Comparison of ENCODE assay signal across 1 worm cellular context in the genomic region with DNA sequence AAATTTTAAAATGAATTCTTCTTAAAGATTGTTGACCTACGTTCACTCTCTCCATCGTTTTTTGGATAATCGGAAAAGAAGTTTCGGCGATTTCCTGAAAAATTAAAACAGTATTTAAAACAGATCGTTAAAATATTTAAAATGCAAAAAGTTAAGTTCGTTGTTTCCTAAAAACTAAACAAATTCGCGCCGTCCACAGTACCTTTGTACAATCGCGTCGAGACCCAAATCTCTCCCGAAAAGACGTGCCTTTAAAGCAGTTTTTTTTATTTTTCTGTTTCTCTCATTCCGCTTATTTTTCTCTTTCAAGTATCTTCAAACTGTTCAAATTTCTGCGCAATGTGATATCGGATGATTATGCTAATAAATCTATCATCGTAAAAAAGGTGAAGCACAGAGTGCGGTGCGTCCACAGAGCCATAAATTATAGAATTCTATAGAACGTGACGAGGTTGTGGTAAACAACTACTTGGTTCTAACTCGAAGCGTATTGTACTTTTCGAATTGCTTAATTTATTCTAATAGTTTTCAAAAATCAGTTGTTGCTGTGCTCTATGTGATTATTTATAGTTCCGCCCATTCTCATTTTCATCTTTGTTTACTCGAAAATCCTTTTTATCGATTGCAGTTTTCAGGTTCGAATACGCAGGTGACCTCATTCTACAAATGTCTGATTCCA.
TF ChIP-seq lines count a peak whose summit lies in the region.

A gene (minus strand): TSS at position 112 of the 679 bp plus-strand sequence.
A gene (plus strand): TSS at position 629 of the 679 bp plus-strand sequence.

TF ChIP-seq in whole organism, young adult, 124 proteins besides CTCF, POLR2A, EP300 and RAD21 (continued from another document):
- TF ChIP-seq ama-1 (optimal IDR thresholded peaks at IDR 0.05; lab: Kevin White, UChicago) (no peak), ama-1 (GFP tag; optimal IDR thresholded peaks at IDR 0.05; lab: Kevin White, UChicago) (no peak), D2030.7 (GFP tag; IDR thresholded peaks at IDR 0.05; lab: Robert Waterston, UW) (peak; percentile 79), ceh-91 (GFP tag; IDR thresholded peaks at IDR 0.05; lab: Robert Waterston, UW) (peak; percentile 81), ztf-28 (GFP tag; IDR thresholded peaks at IDR 0.05; lab: Robert Waterston, UW) (no peak), sptf-2 (GFP tag; optimal IDR thresholded peaks at IDR 0.05; lab: Kevin White, UChicago) (no peak), rpc-1 (optimal IDR thresholded peaks at IDR 0.05; lab: Kevin White, UChicago) (no peak), rpc-1 (tag; optimal IDR thresholded peaks at IDR 0.05; lab: Kevin White, UChicago) (no peak), B0035.1 (tag; optimal IDR thresholded peaks at IDR 0.05; lab: Kevin White, UChicago) (no peak), F57C9.4 (tag; optimal IDR thresholded peaks at IDR 0.05; lab: Kevin White, UChicago) (no peak), dpl-1 (GFP tag; optimal IDR thresholded peaks at IDR 0.05; lab: Kevin White, UChicago) (peak; percentile 70), dpff-1 (tag; optimal IDR thresholded peaks at IDR 0.05; lab: Kevin White, UChicago) (no peak), cebp-2 (GFP tag; IDR thresholded peaks at IDR 0.05; lab: Robert Waterston, UW) (no peak), let-526 (GFP tag; IDR thresholded peaks at IDR 0.05; lab: Robert Waterston, UW) (no peak), unc-130 (GFP tag; optimal IDR thresholded peaks at IDR 0.05; lab: Kevin White, UChicago) (no peak), zfh-2 (GFP tag; conservative IDR thresholded peaks at IDR 0.05; lab: Robert Waterston, UW) (no peak), mes-4 (tag; optimal IDR thresholded peaks at IDR 0.05; lab: Kevin White, UChicago) (no peak)
TF ChIP-seq in whole organism, young adult: peak in this region for 20.
